Worm (Caenorhabditis elegans) whole organism, L3 larva: ENCODE measurements around the gene C08B6.11.

ENCODE experiments used
- ZK546.5 ChIP-seq: sonication (generic microtip); optimal IDR thresholded peaks from 2 replicates; lab custom pipeline; 2017; ENCODE audit warnings: missing biosample characterization, missing genetic modification characterization
- aly-2 ChIP-seq: fragments of 150-350 bp; optimal IDR thresholded peaks from 2 replicates; lab custom pipeline; 2014; ENCODE audit warnings: missing biosample characterization, missing genetic modification characterization
- ama-1 ChIP-seq: fragments of 150-350 bp; optimal IDR thresholded peaks from 2 replicates; lab custom pipeline; 2018
- ceh-16 ChIP-seq: sonication (generic microtip); optimal IDR thresholded peaks from 2 replicates; lab custom pipeline; 2017; ENCODE audit warnings: missing biosample characterization, missing genetic modification characterization
- ceh-82 ChIP-seq: fragments of 150-350 bp; optimal IDR thresholded peaks from 2 replicates; lab custom pipeline; 2014; ENCODE audit warnings: missing biosample characterization, missing genetic modification characterization
- egl-27 ChIP-seq: sonication (generic microtip); optimal IDR thresholded peaks from 4 replicates; lab custom pipeline; 2017; ENCODE audit warnings: missing biosample characterization, missing genetic modification reagents, missing genetic modification characterization
- elt-1 ChIP-seq: fragments of 150-350 bp; optimal IDR thresholded peaks from 2 replicates; lab custom pipeline; 2014; ENCODE audit warnings: missing biosample characterization, missing genetic modification characterization
- eor-1 ChIP-seq, 2 experiments: fragments of 150-350 bp; optimal IDR thresholded peaks; 2 replicates each; lab custom pipeline; 2014 to 2018; ENCODE audit warnings: missing biosample characterization in 2 of 2, missing genetic modification characterization in 2 of 2
- fkh-10 ChIP-seq: sonication (generic microtip); optimal IDR thresholded peaks from 2 replicates; lab custom pipeline; 2017; ENCODE audit warnings: missing biosample characterization, missing genetic modification reagents, missing genetic modification characterization
- fos-1 ChIP-seq: fragments of 150-350 bp; optimal IDR thresholded peaks from 2 replicates; lab custom pipeline; 2014; ENCODE audit warnings: missing biosample characterization, missing genetic modification characterization
- jun-1 ChIP-seq: fragments of 150-350 bp; optimal IDR thresholded peaks from 2 replicates; lab custom pipeline; 2014; ENCODE audit warnings: missing biosample characterization, missing genetic modification reagents, missing genetic modification characterization
- lin-39 ChIP-seq: fragments of 150-350 bp; optimal IDR thresholded peaks from 2 replicates; lab custom pipeline; 2018; ENCODE audit warnings: missing biosample characterization, missing genetic modification reagents, missing genetic modification characterization
- lsy-12 ChIP-seq: sonication (generic microtip); optimal IDR thresholded peaks from 2 replicates; lab custom pipeline; 2016; ENCODE audit warnings: mild to moderate bottlenecking, missing genetic modification characterization, missing compliant biosample characterization
- mdl-1 ChIP-seq: fragments of 150-350 bp; optimal IDR thresholded peaks from 2 replicates; lab custom pipeline; 2014; ENCODE audit warnings: missing biosample characterization, missing genetic modification characterization
- mml-1 ChIP-seq: fragments of 150-350 bp; sonication (generic microtip); optimal IDR thresholded peaks from 3 replicates; lab custom pipeline; 2014; ENCODE audit warnings: missing biosample characterization, missing genetic modification characterization
- nfya-1 ChIP-seq: sonication (generic microtip); optimal IDR thresholded peaks from 2 replicates; lab custom pipeline; 2017; ENCODE audit warnings: missing genetic modification characterization, mild to moderate bottlenecking, missing compliant biosample characterization, antibody characterized with exemption, moderate library complexity; ENCODE audit not compliant: insufficient read depth
- nhr-11 ChIP-seq: fragments of 150-350 bp; optimal IDR thresholded peaks from 2 replicates; lab custom pipeline; 2014; ENCODE audit warnings: missing biosample characterization, missing genetic modification characterization
- nhr-237 ChIP-seq: fragments of 150-350 bp; optimal IDR thresholded peaks from 2 replicates; lab custom pipeline; 2014; ENCODE audit warnings: missing biosample characterization, missing genetic modification characterization
- nhr-28 ChIP-seq: fragments of 150-350 bp; optimal IDR thresholded peaks from 2 replicates; lab custom pipeline; 2014; ENCODE audit warnings: missing biosample characterization, missing genetic modification characterization
- nhr-43 ChIP-seq: sonication (generic microtip); optimal IDR thresholded peaks from 2 replicates; lab custom pipeline; 2016; ENCODE audit warnings: mild to moderate bottlenecking, missing genetic modification characterization, missing compliant biosample characterization; ENCODE audit not compliant: poor library complexity, severe bottlenecking
- nhr-76 ChIP-seq: fragments of 150-350 bp; sonication (generic microtip); optimal IDR thresholded peaks from 5 replicates; lab custom pipeline; 2014; ENCODE audit warnings: missing biosample characterization, missing genetic modification characterization
- nhr-77 ChIP-seq: fragments of 150-350 bp; optimal IDR thresholded peaks from 2 replicates; lab custom pipeline; 2014; ENCODE audit warnings: missing biosample characterization, missing genetic modification characterization
- pha-4 ChIP-seq: fragments of 150-350 bp; optimal IDR thresholded peaks from 2 replicates; lab custom pipeline; 2014; ENCODE audit warnings: missing biosample characterization, missing genetic modification reagents, missing genetic modification characterization
- pqm-1 ChIP-seq: fragments of 150-350 bp; optimal IDR thresholded peaks from 2 replicates; lab custom pipeline; 2017; ENCODE audit warnings: missing biosample characterization, missing genetic modification characterization, inconsistent platforms
- sea-2 ChIP-seq: fragments of 150-350 bp; sonication (generic microtip); optimal IDR thresholded peaks from 4 replicates; lab custom pipeline; 2014; ENCODE audit warnings: missing biosample characterization, missing genetic modification reagents, missing genetic modification characterization
- tbx-2 ChIP-seq: sonication (generic microtip); optimal IDR thresholded peaks from 2 replicates; lab custom pipeline; 2016; ENCODE audit warnings: mild to moderate bottlenecking, missing genetic modification characterization, missing compliant biosample characterization
- ztf-11 ChIP-seq: fragments of 150-350 bp; optimal IDR thresholded peaks from 2 replicates; lab custom pipeline; 2014; ENCODE audit warnings: missing biosample characterization, missing genetic modification characterization
- ztf-4 ChIP-seq: fragments of 150-350 bp; optimal IDR thresholded peaks from 2 replicates; lab custom pipeline; 2014; ENCODE audit warnings: missing biosample characterization, missing genetic modification characterization

The C08B6.11 gene

DNA sequence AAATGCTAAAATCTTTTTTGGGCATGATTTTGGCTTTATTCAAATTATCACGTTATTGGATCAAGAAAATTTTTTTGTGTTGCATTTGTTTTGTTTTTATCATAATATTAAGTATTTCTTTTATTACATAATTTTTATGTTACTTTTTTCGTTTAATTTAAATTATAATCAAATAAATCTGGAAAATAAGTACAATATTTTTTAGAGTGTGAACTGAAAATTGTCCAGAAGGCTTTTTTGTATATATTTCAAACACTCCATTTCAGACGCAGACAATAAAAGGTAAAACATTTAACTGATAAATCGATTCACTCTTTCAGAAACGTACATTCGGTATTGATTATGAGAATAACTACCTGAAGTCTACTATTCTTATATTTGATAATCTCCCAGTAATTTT lies at the start of gene C08B6.11:
TSS of gene C08B6.11 (plus strand) at position 301 of the 400 bp plus-strand sequence.
- no peak for TF ChIP-seq pha-4 (tag; lab: Kevin White, UChicago)
- no peak for TF ChIP-seq nhr-77 (tag; lab: Kevin White, UChicago)
- no peak for TF ChIP-seq ztf-11 (tag; lab: Kevin White, UChicago)
- TF ChIP-seq nhr-43 (tag; lab: Kevin White, UChicago): no peak
- TF ChIP-seq nhr-28: no peak
- TF ChIP-seq elt-1 (tag; lab: Kevin White, UChicago): no peak
- no peak for TF ChIP-seq mml-1 (tag; lab: Kevin White, UChicago)
- no peak for TF ChIP-seq ceh-16 (tag; lab: Kevin White, UChicago)
- TF ChIP-seq ztf-4 (tag; lab: Kevin White, UChicago): no peak
- no peak for TF ChIP-seq egl-27 (tag; lab: Kevin White, UChicago)
- TF ChIP-seq nhr-237: no peak
- no peak for TF ChIP-seq nfya-1 (tag; lab: Kevin White, UChicago)
- no peak for TF ChIP-seq jun-1 (tag; lab: Kevin White, UChicago)
- TF ChIP-seq aly-2 (tag; lab: Kevin White, UChicago): no peak
- TF ChIP-seq lsy-12 (tag; lab: Kevin White, UChicago): no peak
- TF ChIP-seq fos-1 (tag; lab: Kevin White, UChicago): no peak

DNA sequence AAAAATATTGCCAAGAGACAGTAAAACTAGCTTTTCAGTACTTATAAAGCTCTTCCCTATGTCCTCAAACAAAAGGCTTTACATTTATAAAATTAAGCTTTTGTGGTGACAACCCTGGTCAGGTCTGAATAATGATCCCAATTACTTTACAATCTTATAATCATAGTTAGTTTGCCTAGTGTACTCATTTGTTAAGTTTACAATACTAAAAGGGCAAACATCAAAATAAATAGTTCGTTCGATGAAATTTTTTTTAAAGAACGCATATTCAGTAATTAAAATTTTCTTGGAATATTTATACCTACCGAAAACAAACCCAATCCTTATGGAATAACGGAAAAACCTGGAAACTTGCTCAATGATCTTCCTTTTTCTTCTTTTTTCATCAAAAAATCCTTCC lies 48.7 kb upstream of the C08B6.11 start:
- no peak for TF ChIP-seq nhr-11 (tag; lab: Kevin White, UChicago)
- no peak for TF ChIP-seq nhr-77 (tag; lab: Kevin White, UChicago)
- TF ChIP-seq pqm-1 (tag; lab: Kevin White, UChicago): no peak
- no peak for TF ChIP-seq eor-1 (tag; optimal IDR thresholded peaks at IDR 0.05; lab: Kevin White, UChicago)
- no peak for TF ChIP-seq lsy-12 (tag; lab: Kevin White, UChicago)
- TF ChIP-seq nhr-76: peak; percentile 59
- TF ChIP-seq ceh-16 (tag; lab: Kevin White, UChicago): no peak
- TF ChIP-seq, all 47 proteins: peak for 1

DNA sequence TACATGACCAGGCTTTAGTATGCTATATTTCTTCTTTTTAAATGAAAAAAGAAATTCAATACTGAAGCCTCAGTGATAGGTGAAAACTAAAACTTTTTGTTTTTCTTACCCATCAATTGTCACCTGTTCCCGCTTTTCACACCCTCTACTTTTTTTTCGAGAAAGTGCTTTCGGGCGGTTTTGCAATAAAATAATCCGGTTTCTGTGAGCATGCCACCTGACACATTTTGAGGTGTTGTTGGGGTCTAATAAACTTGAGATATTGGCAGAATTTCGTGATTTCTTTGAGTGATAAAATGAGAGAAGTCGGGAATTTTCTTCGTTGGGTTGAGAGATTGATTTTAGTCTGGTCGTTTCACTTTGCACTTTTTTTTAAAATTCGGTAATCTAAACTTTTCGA lies 47.4 kb upstream of the C08B6.11 start:
- TF ChIP-seq nfya-1 (tag; lab: Kevin White, UChicago) (peak; percentile 7), mdl-1 (no peak), nhr-76 (peak; percentile 61)

DNA sequence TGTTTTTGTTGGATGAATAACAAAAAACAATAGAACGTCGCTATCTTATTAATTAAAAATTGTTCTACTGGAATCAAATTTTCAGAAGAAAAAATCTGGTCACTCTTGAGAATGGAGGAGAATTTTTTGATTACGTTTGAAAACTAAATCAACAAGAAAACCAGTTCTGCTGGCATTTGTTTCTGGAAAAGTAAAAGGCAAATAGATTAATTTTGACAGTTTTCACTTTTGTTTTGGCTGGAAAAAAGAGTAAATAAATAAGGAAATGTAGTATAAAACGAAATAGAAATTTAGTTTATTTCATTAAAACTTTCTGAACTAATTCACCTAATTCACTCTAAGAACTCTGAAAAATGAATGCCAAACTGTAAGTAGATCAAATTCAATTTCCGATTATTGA lies 43.2 kb upstream of the C08B6.11 start, which contains the start of gene fipr-13:
TSS of gene fipr-13 (plus strand) at position 301 of the 400 bp plus-strand sequence.
- TF ChIP-seq fos-1 (tag; lab: Kevin White, UChicago) (no peak), sea-2 (no peak), nhr-237 (no peak), aly-2 (tag; lab: Kevin White, UChicago) (no peak), ztf-4 (tag; lab: Kevin White, UChicago) (no peak), fkh-10 (GFP tag; lab: Kevin White, UChicago) (no peak), lin-39 (tag; lab: Kevin White, UChicago) (no peak), ZK546.5 (no peak), ceh-82 (no peak), tbx-2 (tag; lab: Kevin White, UChicago) (no peak)
- TF ChIP-seq, all 47 proteins: peak for 0

DNA sequence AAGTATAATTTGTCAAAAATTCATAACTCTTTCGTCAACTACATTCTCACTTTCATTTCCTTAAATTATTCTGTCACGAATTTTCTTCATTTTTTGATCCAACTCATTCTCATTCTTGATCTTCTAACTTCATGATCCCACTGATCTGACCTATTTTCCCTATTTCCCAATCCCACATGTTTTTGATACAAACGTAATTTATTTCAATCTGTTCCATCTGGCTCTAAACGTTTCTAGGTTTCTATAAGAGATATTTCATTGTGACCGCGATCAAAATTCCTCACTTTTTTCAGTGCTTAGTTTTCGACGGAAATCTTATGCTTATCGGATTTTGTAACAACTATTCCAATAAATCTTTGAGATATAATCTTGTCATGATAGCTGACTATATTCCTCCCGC lies 41.7 kb upstream of the C08B6.11 start:
- no peak for TF ChIP-seq nfya-1 (tag; lab: Kevin White, UChicago)
- TF ChIP-seq ZK546.5: no peak
- no peak for TF ChIP-seq elt-1 (tag; lab: Kevin White, UChicago)
- TF ChIP-seq lsy-12 (tag; lab: Kevin White, UChicago): no peak
- TF ChIP-seq pqm-1 (tag; lab: Kevin White, UChicago): no peak

DNA sequence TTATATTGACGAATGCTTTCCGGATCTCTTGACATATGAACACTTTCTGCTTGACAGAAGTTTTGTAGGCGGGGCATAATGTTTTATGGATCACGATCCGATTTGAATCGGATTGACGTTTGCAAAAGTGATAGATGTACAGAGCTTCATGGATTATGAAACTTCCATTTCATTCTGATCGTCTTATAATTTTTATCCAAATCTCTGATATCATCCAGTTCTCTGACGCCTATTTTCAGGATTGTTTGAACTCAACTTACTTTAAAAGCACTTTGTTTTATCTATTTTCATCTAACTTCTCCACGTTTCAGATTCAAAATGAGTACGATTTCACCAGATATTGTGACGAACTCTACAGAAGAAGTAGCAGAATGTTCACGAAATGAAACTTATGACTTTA lies 40.6 kb upstream of the C08B6.11 start, which contains the start of gene npr-39:
TSS of gene npr-39 (plus strand) at position 301 of the 400 bp plus-strand sequence.
- TF ChIP-seq nhr-11 (tag; lab: Kevin White, UChicago): no peak
- peak; percentile 43 for TF ChIP-seq nhr-76

DNA sequence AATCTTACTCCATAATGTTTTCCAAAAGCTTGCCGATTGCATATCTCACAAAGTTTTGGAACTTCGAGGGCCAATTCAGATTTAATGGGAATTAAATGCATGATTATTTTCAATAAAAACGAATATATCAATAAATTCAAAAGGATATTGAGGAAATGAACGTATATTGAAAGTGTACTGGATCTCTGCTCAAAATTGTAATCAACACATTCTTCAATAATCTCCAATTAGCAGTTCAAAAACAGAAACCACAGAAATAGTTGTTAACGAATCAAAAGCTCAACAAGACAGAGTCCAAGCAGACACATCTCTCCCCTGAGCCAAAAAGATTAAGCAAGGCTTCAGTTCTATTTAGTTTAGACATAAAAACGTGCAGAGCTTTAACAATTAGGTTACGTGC lies 36.9 kb upstream of the C08B6.11 start, which contains the start of gene nhr-192:
TSS of gene nhr-192 (minus strand) at position 101 of the 400 bp plus-strand sequence.
- no peak for TF ChIP-seq ama-1 (lab: Kevin White, UChicago)
- no peak for TF ChIP-seq fos-1 (tag; lab: Kevin White, UChicago)
- TF ChIP-seq elt-1 (tag; lab: Kevin White, UChicago): no peak
- TF ChIP-seq aly-2 (tag; lab: Kevin White, UChicago): no peak
